Fruit fly (Drosophila melanogaster) whole organism, embryonic: Measurements from ENCODE around the gene Top3beta.
A peak's percentile ranks its signal among the peaks of the same experiment; 100 is the strongest.

Source experiments
- Ada2b ChIP-seq: fragments of 200-800 bp; sonication (Bioruptor generic); IDR thresholded peaks from 2 replicates; pipeline ENCODE4 v1.3.6; 2022; ENCODE audit warnings: missing biosample characterization, missing genetic modification characterization
- Adf1 ChIP-seq: fragments of 200-800 bp; sonication (Bioruptor generic); IDR thresholded peaks from 2 replicates; pipeline ENCODE4 v1.3.6; 2022; ENCODE audit warnings: missing biosample characterization, missing genetic modification characterization
- B-H1 ChIP-seq: fragments of 200-800 bp; sonication (Bioruptor generic); IDR thresholded peaks from 3 replicates; pipeline ENCODE4 v1.3.6; 2022; ENCODE audit warnings: missing biosample characterization, missing genetic modification characterization
- Bdp1 ChIP-seq: fragments of 200-800 bp; sonication (Bioruptor generic); optimal IDR thresholded peaks from 3 replicates; lab custom pipeline; 2016; ENCODE audit warnings: missing biosample characterization, missing genetic modification characterization
- CG10209 ChIP-seq: fragments of 200-800 bp; sonication (Bioruptor generic); optimal IDR thresholded peaks from 3 replicates; lab custom pipeline; 2017; ENCODE audit warnings: missing biosample characterization, mild to moderate bottlenecking, missing genetic modification characterization, missing genetic modification reagents
- CG11398 ChIP-seq: fragments of 200-800 bp; sonication (Bioruptor generic); optimal IDR thresholded peaks from 2 replicates; lab custom pipeline; 2016; ENCODE audit warnings: missing biosample characterization, missing genetic modification characterization
- CG13424 ChIP-seq: fragments of 200-800 bp; sonication (Bioruptor generic); optimal IDR thresholded peaks from 2 replicates; lab custom pipeline; 2019; ENCODE audit warnings: missing biosample characterization, mild to moderate bottlenecking, missing genetic modification characterization, moderate library complexity
- CG15073 ChIP-seq: fragments of 200-800 bp; sonication (Bioruptor generic); optimal IDR thresholded peaks from 2 replicates; lab custom pipeline; 2016; ENCODE audit warnings: missing biosample characterization, missing genetic modification characterization
- CG15479 ChIP-seq: fragments of 200-800 bp; sonication (Bioruptor generic); optimal IDR thresholded peaks from 3 replicates; lab custom pipeline; 2019; ENCODE audit warnings: missing biosample characterization, mild to moderate bottlenecking, missing genetic modification characterization, moderate library complexity
- CG1647 ChIP-seq: fragments of 200-800 bp; sonication (Bioruptor generic); optimal IDR thresholded peaks from 3 replicates; lab custom pipeline; 2016; ENCODE audit warnings: missing biosample characterization, missing genetic modification characterization
- CG17802 ChIP-seq: fragments of 200-800 bp; sonication (Bioruptor generic); optimal IDR thresholded peaks from 2 replicates; lab custom pipeline; 2018; ENCODE audit warnings: missing biosample characterization, mild to moderate bottlenecking, missing genetic modification characterization, moderate library complexity
- CG17829 ChIP-seq: fragments of 200-800 bp; optimal IDR thresholded peaks from 2 replicates; lab custom pipeline; 2019; ENCODE audit warnings: missing biosample characterization, mild to moderate bottlenecking, missing genetic modification characterization, moderate library complexity
- CG17912 ChIP-seq: fragments of 200-800 bp; sonication (Bioruptor generic); optimal IDR thresholded peaks from 2 replicates; lab custom pipeline; 2018; ENCODE audit warnings: missing biosample characterization, mild to moderate bottlenecking, missing genetic modification characterization
- CG1792 ChIP-seq: fragments of 200-800 bp; sonication (Bioruptor generic); optimal IDR thresholded peaks from 2 replicates; lab custom pipeline; 2016; ENCODE audit warnings: missing biosample characterization, missing genetic modification characterization
- CG18764 ChIP-seq: fragments of 200-800 bp; sonication (Bioruptor generic); optimal IDR thresholded peaks from 3 replicates; lab custom pipeline; 2016; ENCODE audit warnings: missing biosample characterization, missing genetic modification characterization
- CG2678 ChIP-seq: fragments of 200-800 bp; sonication (Bioruptor generic); optimal IDR thresholded peaks from 3 replicates; lab custom pipeline; 2019; ENCODE audit warnings: missing biosample characterization, mild to moderate bottlenecking, missing genetic modification characterization, moderate library complexity
- CG31441 ChIP-seq: fragments of 200-800 bp; sonication (Bioruptor generic); IDR thresholded peaks from 2 replicates; pipeline ENCODE4 v1.3.6; 2022; ENCODE audit warnings: missing biosample characterization, missing genetic modification characterization
- CG34422 ChIP-seq: fragments of 200-800 bp; sonication (Bioruptor generic); IDR thresholded peaks from 3 replicates; pipeline ENCODE4 v1.3.6; 2022; ENCODE audit warnings: missing biosample characterization, missing genetic modification characterization
- CG3726 ChIP-seq: fragments of 200-800 bp; sonication (Bioruptor generic); IDR thresholded peaks from 3 replicates; pipeline ENCODE4, ENCODE4 v1.3.6; 2022; ENCODE audit warnings: missing biosample characterization, missing genetic modification characterization
- CG9609 ChIP-seq: fragments of 200-800 bp; sonication (Bioruptor generic); optimal IDR thresholded peaks from 3 replicates; lab custom pipeline; 2016; ENCODE audit warnings: missing biosample characterization, missing genetic modification characterization
- CG9727 ChIP-seq: fragments of 200-800 bp; sonication (Bioruptor generic); optimal IDR thresholded peaks from 3 replicates; lab custom pipeline; 2017; ENCODE audit warnings: missing biosample characterization, mild to moderate bottlenecking, missing genetic modification characterization
- CTCF ChIP-seq: fragments of 200-800 bp; sonication (Bioruptor generic); optimal IDR thresholded peaks from 2 replicates; lab custom pipeline; 2017; ENCODE audit warnings: missing biosample characterization, mild to moderate bottlenecking, missing genetic modification characterization, moderate library complexity
- Drgx ChIP-seq: fragments of 200-800 bp; sonication (Bioruptor generic); IDR thresholded peaks from 2 replicates; pipeline ENCODE4 v1.3.6; 2022; ENCODE audit warnings: missing biosample characterization, missing genetic modification characterization
- HLH4C ChIP-seq: fragments of 200-800 bp; sonication (Bioruptor generic); IDR thresholded peaks from 3 replicates; pipeline ENCODE4 v1.3.6; 2022; ENCODE audit warnings: missing biosample characterization, missing genetic modification characterization; ENCODE audit not compliant: partially characterized antibody
- MBD-R2 ChIP-seq: fragments of 200-800 bp; sonication (Bioruptor generic); IDR thresholded peaks from 2 replicates; pipeline ENCODE4 v1.3.6; 2022; ENCODE audit warnings: missing biosample characterization, missing genetic modification characterization
- Mad ChIP-seq: fragments of 200-800 bp; sonication (Bioruptor generic); optimal IDR thresholded peaks from 2 replicates; lab custom pipeline; 2016; ENCODE audit warnings: missing biosample characterization, missing genetic modification characterization
- NC2α ChIP-seq: fragments of 200-800 bp; sonication (Bioruptor generic); optimal IDR thresholded peaks from 2 replicates; lab custom pipeline; 2016; ENCODE audit warnings: missing biosample characterization, missing genetic modification characterization
- NfI ChIP-seq: fragments of 200-800 bp; sonication (Bioruptor generic); optimal IDR thresholded peaks from 3 replicates; lab custom pipeline; 2018; ENCODE audit warnings: missing biosample characterization, mild to moderate bottlenecking, missing genetic modification characterization, moderate library complexity
- Oaz ChIP-seq: fragments of 200-800 bp; sonication (Bioruptor generic); IDR thresholded peaks from 2 replicates; pipeline ENCODE4 v1.3.6; 2022; ENCODE audit warnings: missing biosample characterization, missing genetic modification characterization
- Xbp1 ChIP-seq: fragments of 200-800 bp; sonication (Bioruptor generic); optimal IDR thresholded peaks from 3 replicates; lab custom pipeline; 2016; ENCODE audit warnings: missing biosample characterization, mild to moderate bottlenecking, missing genetic modification characterization
- bab2 ChIP-seq: fragments of 200-800 bp; sonication (Bioruptor generic); optimal IDR thresholded peaks from 2 replicates; lab custom pipeline; 2016; ENCODE audit warnings: missing biosample characterization, missing genetic modification characterization
- bcd ChIP-seq: fragments of 200-800 bp; sonication (Bioruptor generic); optimal IDR thresholded peaks from 2 replicates; lab custom pipeline; 2017; ENCODE audit warnings: missing biosample characterization, mild to moderate bottlenecking, missing genetic modification characterization
- ci ChIP-seq: fragments of 200-800 bp; sonication (Bioruptor generic); IDR thresholded peaks from 3 replicates; pipeline ENCODE4 v1.3.6; 2022; ENCODE audit warnings: missing biosample characterization, missing genetic modification characterization
- crp ChIP-seq, 2 experiments: fragments of 200-800 bp; sonication (Bioruptor generic); optimal IDR thresholded peaks; 2 replicates in 1 of 2; 3 replicates in 1 of 2; lab custom pipeline; 2017; ENCODE audit warnings: missing biosample characterization in 2 of 2, missing genetic modification characterization in 2 of 2, mild to moderate bottlenecking in 1 of 2, moderate library complexity in 1 of 2
- disco-r ChIP-seq: fragments of 200-800 bp; sonication (Bioruptor generic); optimal IDR thresholded peaks from 2 replicates; lab custom pipeline; 2016; ENCODE audit warnings: missing biosample characterization, missing genetic modification characterization
- dysf ChIP-seq: fragments of 200-800 bp; sonication (Bioruptor generic); IDR thresholded peaks from 3 replicates; pipeline ENCODE4 v1.3.6; 2022; ENCODE audit warnings: missing biosample characterization, missing genetic modification characterization
- emc ChIP-seq: fragments of 200-800 bp; sonication (Bioruptor generic); optimal IDR thresholded peaks from 2 replicates; lab custom pipeline; 2016; ENCODE audit warnings: missing biosample characterization, missing genetic modification characterization
- ems ChIP-seq: fragments of 200-800 bp; sonication (Bioruptor generic); optimal IDR thresholded peaks from 3 replicates; lab custom pipeline; 2016; ENCODE audit warnings: missing biosample characterization, missing genetic modification characterization
- eve ChIP-seq, 2 experiments: fragments of >200 bp; optimal IDR thresholded peaks; 2 replicates each; lab custom pipeline; 2017; ENCODE audit warnings: missing biosample characterization in 2 of 2, missing genetic modification characterization in 2 of 2
- fd64A ChIP-seq: fragments of 200-800 bp; sonication (Bioruptor generic); optimal IDR thresholded peaks from 3 replicates; lab custom pipeline; 2018; ENCODE audit warnings: missing biosample characterization, mild to moderate bottlenecking, missing genetic modification characterization
- fd96Cb ChIP-seq: fragments of 200-800 bp; sonication (Bioruptor generic); optimal IDR thresholded peaks from 2 replicates; lab custom pipeline; 2018; ENCODE audit warnings: missing biosample characterization, mild to moderate bottlenecking, missing genetic modification characterization, moderate library complexity
- gcm ChIP-seq: fragments of 200-800 bp; sonication (Bioruptor generic); optimal IDR thresholded peaks from 2 replicates; lab custom pipeline; 2019; ENCODE audit warnings: missing biosample characterization, mild to moderate bottlenecking, missing genetic modification characterization, moderate library complexity
- grn ChIP-seq: fragments of 200-800 bp; sonication (Bioruptor generic); optimal IDR thresholded peaks from 3 replicates; lab custom pipeline; 2017; ENCODE audit warnings: missing biosample characterization, missing genetic modification characterization
- gro ChIP-seq: fragments of 200-800 bp; sonication (Bioruptor generic); optimal IDR thresholded peaks from 2 replicates; lab custom pipeline; 2016; ENCODE audit warnings: missing biosample characterization, missing genetic modification characterization
- her ChIP-seq: fragments of 200-800 bp; sonication (Bioruptor generic); optimal IDR thresholded peaks from 2 replicates; lab custom pipeline; 2016; ENCODE audit warnings: missing biosample characterization, missing genetic modification characterization
- hkb ChIP-seq, 2 experiments: fragments of 200-800 bp in 1 of 2; fragments of >200 bp in 1 of 2; sonication (Bioruptor generic) in 1 of 2; IDR thresholded peaks in 1 of 2; optimal IDR thresholded peaks in 1 of 2; 2 replicates each; pipeline versions ENCODE4 v1.3.6 to Lab custom; 2017 to 2022; ENCODE audit warnings: missing biosample characterization in 1 of 2, missing genetic modification characterization in 1 of 2
- luna ChIP-seq: fragments of 200-800 bp; sonication (Bioruptor generic); optimal IDR thresholded peaks from 2 replicates; lab custom pipeline; 2016; ENCODE audit warnings: missing biosample characterization, missing genetic modification characterization
- pho ChIP-seq: fragments of 200-800 bp; sonication (Bioruptor generic); optimal IDR thresholded peaks from 2 replicates; lab custom pipeline; 2016; ENCODE audit warnings: missing biosample characterization, missing genetic modification characterization
- slou ChIP-seq: fragments of 200-800 bp; sonication (Bioruptor generic); optimal IDR thresholded peaks from 3 replicates; lab custom pipeline; 2016; ENCODE audit warnings: missing biosample characterization, missing genetic modification characterization
- tx ChIP-seq: fragments of 200-800 bp; sonication (Bioruptor generic); optimal IDR thresholded peaks from 2 replicates; lab custom pipeline; 2016; ENCODE audit warnings: missing biosample characterization, missing genetic modification characterization
- z ChIP-seq: fragments of 200-800 bp; sonication (Bioruptor generic); IDR thresholded peaks from 3 replicates; pipeline ENCODE4 v1.3.6; 2022; ENCODE audit warnings: missing biosample characterization, missing genetic modification characterization

Top3beta gene

dm6 chrX:6263614-6264130 is 24.1 kb downstream of the Top3beta start (continued):
- TF ChIP-seq gro (GFP tag; lab: Kevin White, UChicago), result peak; percentile 58
- peak; percentile 60 for TF ChIP-seq Xbp1 (GFP tag; lab: Kevin White, UChicago)
- TF ChIP-seq NfI (GFP tag; lab: Kevin White, UChicago), result peak; percentile 68
- peak; percentile 84 for TF ChIP-seq bcd (GFP tag; lab: Kevin White, UChicago)
- TF ChIP-seq fd96Cb, result peak; percentile 69
- TF ChIP-seq MBD-R2, result peak; percentile 27; the same call in 1 of the 2 replicates
- TF ChIP-seq Oaz (GFP tag; lab: Robert Waterston, UW), result no peak
- TF ChIP-seq slou, result no peak
- peak; percentile 39 for TF ChIP-seq gcm (GFP tag; lab: Kevin White, UChicago)
- TF ChIP-seq CG9727, result peak; percentile 81
- TF ChIP-seq B-H1, result peak; percentile 39; the same call in 1 of the 3 replicates
- peak; percentile 74 for TF ChIP-seq ems (GFP tag; lab: Kevin White, UChicago)
- TF ChIP-seq her (GFP tag; lab: Kevin White, UChicago), result no peak
- peak; percentile 52; the same call in 1 of the 2 replicates for TF ChIP-seq Drgx (GFP tag; lab: Robert Waterston, UW)
- peak; percentile 85 for TF ChIP-seq dysf (GFP tag; lab: Robert Waterston, UW)
- no peak for TF ChIP-seq CG15479 (GFP tag; lab: Kevin White, UChicago)
- TF ChIP-seq crp (GFP tag; optimal IDR thresholded peaks at IDR 0.05; lab: Kevin White, UChicago), result no peak
- TF ChIP-seq Mad (GFP tag; lab: Kevin White, UChicago), result peak; percentile 64
- TF ChIP-seq bab2, result peak; percentile 55
- TF ChIP-seq CG17829 (tag; lab: Kevin White, UChicago), result peak; percentile 71
- peak; percentile 59 for TF ChIP-seq CG1647
- TF ChIP-seq CG9609 (GFP tag; lab: Kevin White, UChicago), result peak; percentile 49
- no peak for TF ChIP-seq NC2α (GFP tag; lab: Kevin White, UChicago)
- TF ChIP-seq z (GFP tag; lab: Robert Waterston, UW), result no peak
- TF ChIP-seq CG11398 (GFP tag; lab: Kevin White, UChicago), result peak; percentile 26
- TF ChIP-seq HLH4C (GFP tag; lab: Robert Waterston, UW), result no peak
- TF ChIP-seq luna (GFP tag; lab: Kevin White, UChicago), result no peak
- TF ChIP-seq disco-r, result no peak
- peak; percentile 32 for TF ChIP-seq CG1792 (GFP tag; lab: Kevin White, UChicago)
- peak; percentile 14 for TF ChIP-seq CTCF (GFP tag; lab: Kevin White, UChicago)
- TF ChIP-seq hkb (optimal IDR thresholded peaks at IDR 0.05; lab: Kevin White, UChicago), result no peak
- TF ChIP-seq hkb (GFP tag; IDR thresholded peaks at IDR 0.05; lab: Robert Waterston, UW), result peak; percentile 84
- peak; percentile 66 for TF ChIP-seq Ada2b
- peak; percentile 81 for TF ChIP-seq CG10209 (GFP tag; lab: Kevin White, UChicago)
- no peak for TF ChIP-seq tx
- TF ChIP-seq fd64A (GFP tag; lab: Kevin White, UChicago), result peak; percentile 33
- TF ChIP-seq CG17912, result no peak
- no peak for TF ChIP-seq CG15073
- peak; percentile 45; the same call in 2 of the 3 replicates for TF ChIP-seq CG34422
- peak; percentile 48 for TF ChIP-seq pho (GFP tag; lab: Kevin White, UChicago)
- peak; percentile 91 for TF ChIP-seq CG2678 (tag; lab: Kevin White, UChicago)
- peak; percentile 33 for TF ChIP-seq Bdp1 (GFP tag; lab: Kevin White, UChicago)
- TF ChIP-seq CG3726 (GFP tag; lab: Robert Waterston, UW), result no peak
- TF ChIP-seq CG13424, result peak; percentile 78
- peak; percentile 81 for TF ChIP-seq CG31441 (GFP tag; lab: Robert Waterston, UW)
- no peak for TF ChIP-seq CG17802
- TF ChIP-seq Adf1 (GFP tag; lab: Robert Waterston, UW), result peak; percentile 11; the same call in 1 of the 2 replicates
- TF ChIP-seq ci (GFP tag; lab: Robert Waterston, UW), result 0 out of 3 replicates have a peak, but pooled peaks have one; percentile 33
- peak; percentile 7 for TF ChIP-seq CG18764 (GFP tag; lab: Kevin White, UChicago)
- TF ChIP-seq grn, result peak; percentile 49
- no peak for TF ChIP-seq eve (GFP tag; optimal IDR thresholded peaks at IDR 0.05; lab: Kevin White, UChicago)
- peak; percentile 32 for TF ChIP-seq emc (GFP tag; lab: Kevin White, UChicago)
